Fruit fly (Drosophila melanogaster): Measurements from ENCODE around the gene CG15579.
A peak's percentile ranks its signal among the peaks of the same experiment; 100 is the strongest.

Gene CG15579

dm6 chrX:4262661-4263060 is 48.9 kb downstream of the CG15579 start (continued):
- TF ChIP-seq Meics (GFP tag; optimal IDR thresholded peaks at IDR 0.05) (peak; percentile 65), crol (GFP tag; IDR thresholded peaks at IDR 0.05) (no peak), Deaf1 (tag; optimal IDR thresholded peaks at IDR 0.05) (peak; percentile 7), jumu (GFP tag; optimal IDR thresholded peaks at IDR 0.05) (peak; percentile 38), stwl (tag; optimal IDR thresholded peaks at IDR 0.05) (no peak), bsh (GFP tag; optimal IDR thresholded peaks at IDR 0.05) (peak in 1 of 2 experiments; percentile 55), CG7556 (GFP tag; optimal IDR thresholded peaks at IDR 0.05) (peak; percentile 60), CG4730 (GFP tag; IDR thresholded peaks at IDR 0.05) (0 out of 2 replicates have a peak, but pooled peaks have one; percentile 14), sim (GFP tag; IDR thresholded peaks at IDR 0.05) (no peak), CG3281 (GFP tag; optimal IDR thresholded peaks at IDR 0.05) (peak; percentile 58), Xbp1 (GFP tag; optimal IDR thresholded peaks at IDR 0.05) (peak; percentile 56), pan (optimal IDR thresholded peaks at IDR 0.05) (no peak), pan (GFP tag; optimal IDR thresholded peaks at IDR 0.05 in 1 of 2, IDR thresholded peaks at IDR 0.05 in 1 of 2) (peak in 1 of 2 experiments; percentile 30), ash1 (GFP tag; optimal IDR thresholded peaks at IDR 0.05) (no peak), ems (GFP tag; optimal IDR thresholded peaks at IDR 0.05) (peak; percentile 6), CG9215 (GFP tag; IDR thresholded peaks at IDR 0.05) (peak; percentile 51), Blimp-1 (GFP tag; optimal IDR thresholded peaks at IDR 0.05) (peak; percentile 39), BtbVII (GFP tag; optimal IDR thresholded peaks at IDR 0.05) (peak; percentile 27), klu (GFP tag; IDR thresholded peaks at IDR 0.05) (0 out of 2 replicates have a peak, but pooled peaks have one; percentile 41), dysf (GFP tag; IDR thresholded peaks at IDR 0.05) (peak; percentile 64), az2 (GFP tag; optimal IDR thresholded peaks at IDR 0.05) (peak; percentile 28), E2f2 (GFP tag; IDR thresholded peaks at IDR 0.05) (peak; percentile 14; the same call in 1 of the 2 replicates), grau (tag; optimal IDR thresholded peaks at IDR 0.05) (peak; percentile 64), CG31441 (GFP tag; IDR thresholded peaks at IDR 0.05) (0 out of 2 replicates have a peak, but pooled peaks have one; percentile 42), CG8478 (optimal IDR thresholded peaks at IDR 0.05) (no peak), Camta (GFP tag; optimal IDR thresholded peaks at IDR 0.05) (no peak), Hmr (GFP tag; optimal IDR thresholded peaks at IDR 0.05) (peak; percentile 72), pho (GFP tag; optimal IDR thresholded peaks at IDR 0.05) (peak; percentile 20), CG17385 (GFP tag; optimal IDR thresholded peaks at IDR 0.05) (peak; percentile 38), Mes4 (GFP tag; optimal IDR thresholded peaks at IDR 0.05) (no peak), CG7372 (GFP tag; IDR thresholded peaks at IDR 0.05) (peak; percentile 18; the same call in 1 of the 2 replicates), Oli (tag; optimal IDR thresholded peaks at IDR 0.05) (peak; percentile 52), pum (GFP tag; optimal IDR thresholded peaks at IDR 0.05) (peak; percentile 21), Ssrp (tag; optimal IDR thresholded peaks at IDR 0.05) (peak; percentile 16), CG6175 (GFP tag; IDR thresholded peaks at IDR 0.05) (0 out of 3 replicates have a peak, but pooled peaks have one; percentile 27), chm (GFP tag; IDR thresholded peaks at IDR 0.05) (peak; percentile 51), tgo (GFP tag; IDR thresholded peaks at IDR 0.05) (peak; percentile 51; the same call in 2 of the 3 replicates), Rx (GFP tag; IDR thresholded peaks at IDR 0.05) (peak; percentile 29; the same call in 1 of the 2 replicates), CG8290 (GFP tag; optimal IDR thresholded peaks at IDR 0.05) (no peak), CG8290 (tag; optimal IDR thresholded peaks at IDR 0.05) (peak in 1 of 2 experiments; percentile 88), Fer1 (GFP tag; optimal IDR thresholded peaks at IDR 0.05) (peak; percentile 62), Hsf (GFP tag; optimal IDR thresholded peaks at IDR 0.05) (peak; percentile 38), danr (GFP tag; IDR thresholded peaks at IDR 0.05) (0 out of 2 replicates have a peak, but pooled peaks have one; percentile 7), lola (GFP tag; optimal IDR thresholded peaks at IDR 0.05) (peak in 1 of 3 experiments; percentile 42), ara (GFP tag; IDR thresholded peaks at IDR 0.05) (peak; percentile 45; the same call in 1 of the 2 replicates), CG14710 (tag; optimal IDR thresholded peaks at IDR 0.05) (peak; percentile 10), CG1603 (tag; optimal IDR thresholded peaks at IDR 0.05) (peak; percentile 75), CG2120 (GFP tag; optimal IDR thresholded peaks at IDR 0.05) (peak; percentile 73), sob (GFP tag; IDR thresholded peaks at IDR 0.05) (0 out of 2 replicates have a peak, but pooled peaks have one; percentile 49), HmgZ (tag; optimal IDR thresholded peaks at IDR 0.05) (peak; percentile 37), Bdp1 (GFP tag; optimal IDR thresholded peaks at IDR 0.05) (no peak)

Measured in whole organism, embryonic.